Worm (Caenorhabditis elegans): ENCODE results near the gene Y49F6B.13.
"Not testable (repeated sequence)": the region's sequence is repeated elsewhere in the genome, so short reads cannot be mapped to it uniquely, and the experiment has no call there.

Y49F6B.13 gene

DNA sequence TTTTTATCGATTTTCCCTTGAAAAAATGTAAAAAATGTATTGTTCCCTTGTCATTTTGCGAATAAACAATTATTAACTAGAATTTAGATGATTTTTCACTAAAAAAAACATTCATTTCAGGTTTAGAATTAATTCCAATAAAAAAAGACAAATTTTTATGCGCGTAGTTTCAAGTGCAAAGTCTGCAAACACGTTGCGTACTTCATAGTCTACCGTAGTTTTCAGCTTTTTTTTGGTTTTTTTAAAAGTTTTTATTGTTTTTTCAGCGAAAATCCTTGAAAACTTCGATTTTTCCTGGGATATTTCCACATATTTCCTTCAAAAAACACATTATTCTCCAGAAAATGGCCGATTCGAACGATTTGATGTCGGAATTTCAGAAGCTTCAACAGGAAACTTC lies 18.0 kb downstream of the Y49F6B.13 start, which contains the start of gene C16C8.11:
Gene C16C8.11, plus strand, starts transcription at position 188 of the 400 bp plus-strand sequence.
- TF ChIP-seq ztf-11 (tag; optimal IDR thresholded peaks at IDR 0.05), result no peak
- TF ChIP-seq fos-1 (tag; optimal IDR thresholded peaks at IDR 0.05), result no peak
- no peak for TF ChIP-seq ceh-90 (tag; optimal IDR thresholded peaks at IDR 0.05)
- TF ChIP-seq ces-1 (GFP tag; optimal IDR thresholded peaks at IDR 0.05), result no peak
- TF ChIP-seq aha-1 (tag; optimal IDR thresholded peaks at IDR 0.05), result no peak
- no peak for TF ChIP-seq C16A3.4 (tag; optimal IDR thresholded peaks at IDR 0.05)
- TF ChIP-seq egl-13 (tag; optimal IDR thresholded peaks at IDR 0.05), result no peak
- TF ChIP-seq skn-1 (tag; optimal IDR thresholded peaks at IDR 0.05), result no peak
- TF ChIP-seq snpc-4 (tag; optimal IDR thresholded peaks at IDR 0.05), result no peak
- TF ChIP-seq fkh-4 (tag; optimal IDR thresholded peaks at IDR 0.05; ENCODE audit: borderline replicate concordance), result no peak
- TF ChIP-seq nhr-84 (tag; optimal IDR thresholded peaks at IDR 0.05), result no peak
- no peak for TF ChIP-seq Y116A8C.19 (tag; optimal IDR thresholded peaks at IDR 0.05; ENCODE audit: borderline replicate concordance)
- no peak for TF ChIP-seq pqm-1 (tag; optimal IDR thresholded peaks at IDR 0.05)
- no peak for TF ChIP-seq unc-98 (GFP tag; IDR thresholded peaks at IDR 0.05)
- no peak for TF ChIP-seq zag-1 (tag; optimal IDR thresholded peaks at IDR 0.05)
- no peak for TF ChIP-seq mdl-1 (tag; optimal IDR thresholded peaks at IDR 0.05)
- no peak for TF ChIP-seq fkh-10 (GFP tag; optimal IDR thresholded peaks at IDR 0.05)
- no peak for TF ChIP-seq elt-2 (tag; optimal IDR thresholded peaks at IDR 0.05)
- no peak for TF ChIP-seq jun-1 (tag; optimal IDR thresholded peaks at IDR 0.05)
- no peak for TF ChIP-seq nhr-19 (GFP tag; conservative IDR thresholded peaks at IDR 0.05)

- no peak for TF ChIP-seq nhr-19 (GFP tag; conservative IDR thresholded peaks at IDR 0.05)
- no peak for TF ChIP-seq ceh-82 (tag; optimal IDR thresholded peaks at IDR 0.05)
- no peak for TF ChIP-seq zag-1 (tag; optimal IDR thresholded peaks at IDR 0.05)
- no peak for TF ChIP-seq unc-98 (GFP tag; IDR thresholded peaks at IDR 0.05)
- no peak for TF ChIP-seq xbp-1 (tag; optimal IDR thresholded peaks at IDR 0.05)
- no peak for TF ChIP-seq jun-1 (tag; optimal IDR thresholded peaks at IDR 0.05)
Observed at ce11 chrII:3452421-3452820, 19.1 kb downstream of the Y49F6B.13 start, which contains the start of gene C16C8.12. Gene C16C8.12, plus strand, starts transcription at chrII:3452721.

- not testable (repeated sequence) for TF ChIP-seq unc-62 (GFP tag; optimal IDR thresholded peaks at IDR 0.05); nhr-11 (tag; optimal IDR thresholded peaks at IDR 0.05); fos-1 (tag; optimal IDR thresholded peaks at IDR 0.05)
Observed at ce11 chrII:3449514-3449913, 22.0 kb downstream of the Y49F6B.13 start, which contains the start of gene C16C8.14. Gene C16C8.14, plus strand, starts transcription at chrII:3449814.

DNA sequence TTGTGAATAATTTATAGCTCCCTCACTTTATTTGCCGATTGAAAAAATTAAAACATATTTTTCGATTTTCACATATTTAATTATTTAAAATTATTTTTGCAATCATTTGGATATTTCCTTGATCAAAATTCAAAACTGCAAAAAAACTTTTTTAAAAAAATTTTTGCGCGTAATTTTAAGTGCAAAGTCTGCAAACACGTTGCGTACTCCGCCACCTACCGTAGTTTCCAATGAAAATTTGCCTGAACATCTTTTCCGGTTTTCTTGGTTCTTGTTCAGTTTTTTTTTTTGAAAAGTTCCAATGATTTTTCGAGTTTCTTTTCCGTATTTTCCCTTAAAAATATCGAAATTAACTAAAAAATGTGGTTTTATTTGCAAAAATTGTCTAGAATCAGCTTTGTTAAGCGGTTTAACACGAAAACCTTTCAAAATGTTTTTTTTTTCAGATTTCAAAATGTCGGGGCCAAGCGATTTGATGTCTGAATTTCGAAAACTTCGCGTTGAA lies 22.7 kb downstream of the Y49F6B.13 start, which contains the start of gene C16C8.25:
Gene C16C8.25, plus strand, starts transcription at position 455 of the 505 bp plus-strand sequence.
- TF ChIP-seq mdl-1 (tag; optimal IDR thresholded peaks at IDR 0.05) (no peak), nhr-19 (GFP tag; conservative IDR thresholded peaks at IDR 0.05) (no peak), efl-3 (GFP tag; optimal IDR thresholded peaks at IDR 0.05) (no peak), snpc-4 (tag; optimal IDR thresholded peaks at IDR 0.05) (no peak), rnt-1 (tag; optimal IDR thresholded peaks at IDR 0.05) (no peak), lin-14 (GFP tag; optimal IDR thresholded peaks at IDR 0.05) (no peak), unc-130 (tag; optimal IDR thresholded peaks at IDR 0.05) (no peak)

DNA sequence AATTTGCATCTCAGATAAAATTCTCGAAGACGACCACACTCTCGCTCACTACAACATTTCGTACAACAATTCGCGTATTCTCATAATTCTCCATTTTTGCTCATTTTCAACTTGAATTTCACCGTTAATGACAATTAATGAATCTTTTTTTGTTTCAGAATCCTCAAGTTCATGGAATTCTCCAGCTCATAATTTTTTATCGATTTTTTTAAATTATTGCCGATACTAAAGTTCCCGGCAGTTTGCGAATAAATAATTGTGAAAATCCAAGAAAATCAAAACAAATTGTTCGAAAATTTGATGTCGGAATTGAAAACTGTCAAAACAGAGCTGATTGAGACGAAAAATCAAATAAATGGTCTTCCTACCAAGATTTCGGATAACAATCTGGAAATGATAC lies 23.6 kb downstream of the Y49F6B.13 start, which contains the start of gene C16C8.21:
Gene C16C8.21, plus strand, starts transcription at position 301 of the 400 bp plus-strand sequence.
- TF ChIP-seq unc-98 (GFP tag; IDR thresholded peaks at IDR 0.05) (no peak), irx-1 (tag; optimal IDR thresholded peaks at IDR 0.05) (no peak), dsc-1 (tag; optimal IDR thresholded peaks at IDR 0.05) (no peak), hlh-4 (tag; optimal IDR thresholded peaks at IDR 0.05) (no peak), nhr-12 (tag; optimal IDR thresholded peaks at IDR 0.05) (no peak), unc-86 (tag; optimal IDR thresholded peaks at IDR 0.05) (no peak), sup-37 (GFP tag; optimal IDR thresholded peaks at IDR 0.05) (no peak), grh-1 (GFP tag; IDR thresholded peaks at IDR 0.05) (no peak), lin-15B (tag; optimal IDR thresholded peaks at IDR 0.05) (no peak), nhr-76 (tag; optimal IDR thresholded peaks at IDR 0.05) (no peak), nhr-11 (tag; optimal IDR thresholded peaks at IDR 0.05) (no peak), nhr-71 (tag; optimal IDR thresholded peaks at IDR 0.05) (no peak), lin-13 (GFP tag; optimal IDR thresholded peaks at IDR 0.05) (no peak), aly-2 (tag; optimal IDR thresholded peaks at IDR 0.05) (no peak)

Measured in whole organism, L1 larva.